Worm (Caenorhabditis elegans): ENCODE data around the gene C07A12.18.

Gene C07A12.18

DNA sequence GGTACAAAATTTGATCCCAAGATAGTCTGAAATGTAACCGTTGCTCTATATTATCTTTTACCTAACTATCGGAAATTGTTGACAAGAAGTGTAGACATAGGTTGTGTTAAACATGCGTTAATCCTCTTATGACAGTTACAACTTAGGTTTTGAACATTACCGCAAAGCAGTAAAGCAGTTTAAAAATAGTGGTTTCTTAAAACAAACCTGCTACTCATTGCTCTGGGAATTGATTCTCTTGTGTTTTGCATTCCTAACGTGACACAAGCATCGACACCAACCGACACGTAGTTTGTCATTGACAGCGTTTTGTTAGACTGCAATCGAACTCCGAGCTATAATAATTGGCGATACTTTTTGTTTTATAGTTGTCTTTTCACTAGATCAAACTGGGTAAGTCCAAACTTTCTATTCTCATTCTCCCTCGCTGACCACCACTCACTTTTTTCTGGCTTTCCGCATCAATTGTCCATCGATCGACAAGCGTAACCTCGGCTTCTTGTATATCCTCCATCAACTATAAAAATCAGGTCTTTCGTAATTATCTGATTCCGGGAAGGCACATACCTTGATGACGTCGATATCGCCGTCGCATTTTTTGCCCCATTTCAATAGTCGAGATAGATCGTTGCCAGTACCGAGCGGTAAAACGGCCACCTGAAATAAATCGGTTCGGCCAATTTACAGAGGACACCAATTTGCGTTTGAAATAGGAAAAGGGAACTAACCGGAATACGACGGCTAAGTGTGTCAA lies 53.7 kb downstream of the C07A12.18 start (continued):
- TF ChIP-seq F49E8.2 (tag; optimal IDR thresholded peaks at IDR 0.05; ENCODE audit: insufficient read depth), result no peak
